Worm (Caenorhabditis elegans): Measurements from ENCODE around the gene srz-67.

Gene srz-67

DNA sequence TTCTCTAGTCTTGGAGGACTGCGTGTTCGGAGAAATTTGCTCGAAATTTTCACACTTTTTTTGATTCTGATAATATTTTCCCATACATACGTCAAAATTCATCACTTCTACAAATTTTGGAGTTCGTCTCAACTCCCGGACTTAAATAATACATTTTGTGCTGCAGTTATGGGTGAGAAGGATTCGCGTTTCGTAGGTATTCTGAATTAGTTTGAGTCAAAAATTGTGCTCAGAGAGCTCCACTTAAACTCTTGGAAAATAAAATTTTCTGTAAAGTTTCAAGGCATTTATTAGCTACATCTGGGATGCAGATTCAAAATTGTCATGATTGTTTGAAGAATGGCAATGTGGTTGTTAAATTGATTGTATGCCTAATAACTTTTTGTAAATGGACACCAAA is 23.0 kb downstream of the srz-67 start, which contains the start of gene ZC239.4:
Gene ZC239.4, plus strand, starts transcription at position 301 of the 400 bp plus-strand sequence.
- TF ChIP-seq ZK546.5 (tag; optimal IDR thresholded peaks at IDR 0.05) (no peak), nhr-25 (tag; optimal IDR thresholded peaks at IDR 0.05) (no peak), sea-2 (GFP tag; optimal IDR thresholded peaks at IDR 0.05) (no peak), jun-1 (tag; optimal IDR thresholded peaks at IDR 0.05) (no peak), tbx-2 (tag; optimal IDR thresholded peaks at IDR 0.05) (no peak), ceh-16 (tag; optimal IDR thresholded peaks at IDR 0.05) (no peak), elt-1 (tag; optimal IDR thresholded peaks at IDR 0.05) (no peak), nhr-67 (tag; optimal IDR thresholded peaks at IDR 0.05) (no peak), mml-1 (tag; optimal IDR thresholded peaks at IDR 0.05) (no peak), eor-1 (tag; optimal IDR thresholded peaks at IDR 0.05) (no peak), nhr-77 (tag; optimal IDR thresholded peaks at IDR 0.05) (no peak), hmg-11 (tag; optimal IDR thresholded peaks at IDR 0.05) (no peak), daf-12 (tag; optimal IDR thresholded peaks at IDR 0.05) (no peak), nhr-23 (tag; optimal IDR thresholded peaks at IDR 0.05) (no peak), zag-1 (tag; optimal IDR thresholded peaks at IDR 0.05) (no peak), skn-1 (tag; optimal IDR thresholded peaks at IDR 0.05) (no peak), lsy-12 (tag; optimal IDR thresholded peaks at IDR 0.05) (no peak), snpc-4 (tag; optimal IDR thresholded peaks at IDR 0.05) (no peak)

DNA sequence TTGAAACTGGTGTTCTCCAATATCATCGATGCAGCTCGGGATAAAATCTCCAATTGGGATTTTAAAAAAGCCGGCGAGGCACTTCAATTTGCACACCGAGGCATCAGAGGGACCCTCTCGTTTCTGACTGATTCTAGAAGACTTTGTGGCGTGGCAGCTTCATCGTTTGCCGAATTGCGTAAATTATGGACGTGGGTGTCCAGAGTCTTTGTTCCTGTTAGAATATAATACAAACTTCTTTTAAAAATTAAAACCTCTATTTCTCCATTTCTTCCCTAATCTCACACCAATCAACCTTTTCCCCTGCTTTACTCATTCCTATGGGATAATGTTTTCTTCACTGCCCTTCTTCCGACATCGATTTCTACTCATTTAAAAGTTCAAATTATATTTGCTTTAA is 26.6 kb downstream of the srz-67 start, which contains the start of gene ZC239.5:
Gene ZC239.5, plus strand, starts transcription at position 301 of the 400 bp plus-strand sequence.
- TF ChIP-seq nhr-67 (tag; optimal IDR thresholded peaks at IDR 0.05) (no peak), ceh-28 (tag; optimal IDR thresholded peaks at IDR 0.05) (no peak), pqm-1 (tag; optimal IDR thresholded peaks at IDR 0.05) (no peak), tbx-2 (tag; optimal IDR thresholded peaks at IDR 0.05) (no peak)

DNA sequence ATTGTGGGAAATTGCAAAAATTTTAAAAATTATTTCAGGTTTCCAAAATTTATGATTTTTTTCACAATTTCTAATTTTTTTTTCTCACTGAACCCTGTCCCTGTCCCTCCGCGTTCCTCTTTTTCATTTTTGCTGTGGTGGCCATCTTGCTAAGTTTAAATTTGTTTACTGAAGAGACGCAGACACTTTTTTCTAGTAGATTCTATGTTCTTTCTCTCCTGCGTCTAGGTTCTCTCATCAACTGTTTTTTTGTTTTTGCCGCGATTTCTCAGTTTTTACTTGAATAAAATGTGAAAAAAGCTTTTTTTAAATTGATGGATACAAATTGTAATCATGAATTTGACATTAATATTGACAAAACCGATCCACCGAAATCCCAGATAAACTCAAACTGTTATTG is 27.7 kb downstream of the srz-67 start, which contains the start of gene ZC239.6:
Gene ZC239.6, plus strand, starts transcription at position 381 of the 400 bp plus-strand sequence.
- no peak for TF ChIP-seq nhr-28 (tag; optimal IDR thresholded peaks at IDR 0.05)
- TF ChIP-seq daf-12 (tag; optimal IDR thresholded peaks at IDR 0.05): no peak
- peak; percentile 30 for TF ChIP-seq hmg-11 (tag; optimal IDR thresholded peaks at IDR 0.05)
- TF ChIP-seq mml-1 (tag; optimal IDR thresholded peaks at IDR 0.05): no peak
- no peak for TF ChIP-seq ama-1 (optimal IDR thresholded peaks at IDR 0.05)
- no peak for TF ChIP-seq ZK546.5 (tag; optimal IDR thresholded peaks at IDR 0.05)
- TF ChIP-seq R02D3.7 (tag; optimal IDR thresholded peaks at IDR 0.05): no peak
- TF ChIP-seq ztf-4 (tag; optimal IDR thresholded peaks at IDR 0.05): no peak
- TF ChIP-seq eor-1 (tag; optimal IDR thresholded peaks at IDR 0.05): no peak
- TF ChIP-seq snpc-4 (tag; optimal IDR thresholded peaks at IDR 0.05): peak; percentile 33
- TF ChIP-seq ceh-9 (tag; optimal IDR thresholded peaks at IDR 0.05): no peak
- peak; percentile 66 for TF ChIP-seq pha-4 (tag; optimal IDR thresholded peaks at IDR 0.05)
- no peak for TF ChIP-seq fos-1 (tag; optimal IDR thresholded peaks at IDR 0.05)
- TF ChIP-seq lin-39 (tag; optimal IDR thresholded peaks at IDR 0.05): no peak
- TF ChIP-seq unc-39 (tag; optimal IDR thresholded peaks at IDR 0.05): no peak
- no peak for TF ChIP-seq tbx-2 (tag; optimal IDR thresholded peaks at IDR 0.05)
- TF ChIP-seq nhr-76 (tag; optimal IDR thresholded peaks at IDR 0.05): no peak
- no peak for TF ChIP-seq mdl-1 (tag; optimal IDR thresholded peaks at IDR 0.05)
- TF ChIP-seq sea-2 (GFP tag; optimal IDR thresholded peaks at IDR 0.05): no peak
- no peak for TF ChIP-seq elt-2 (tag; optimal IDR thresholded peaks at IDR 0.05)
- no peak for TF ChIP-seq fkh-2 (tag; optimal IDR thresholded peaks at IDR 0.05)
- TF ChIP-seq nhr-237 (tag; optimal IDR thresholded peaks at IDR 0.05): no peak
- no peak for TF ChIP-seq unc-62 (GFP tag; optimal IDR thresholded peaks at IDR 0.05)
- no peak for TF ChIP-seq nhr-67 (tag; optimal IDR thresholded peaks at IDR 0.05)
- no peak for TF ChIP-seq pqm-1 (tag; optimal IDR thresholded peaks at IDR 0.05)
- peak; percentile 3 for TF ChIP-seq nhr-23 (tag; optimal IDR thresholded peaks at IDR 0.05)
- no peak for TF ChIP-seq nhr-11 (tag; optimal IDR thresholded peaks at IDR 0.05)
- TF ChIP-seq nhr-25 (tag; optimal IDR thresholded peaks at IDR 0.05): no peak
- TF ChIP-seq ceh-82 (tag; optimal IDR thresholded peaks at IDR 0.05): no peak
- TF ChIP-seq nhr-77 (tag; optimal IDR thresholded peaks at IDR 0.05): no peak
- TF ChIP-seq ceh-28 (tag; optimal IDR thresholded peaks at IDR 0.05): no peak
- no peak for TF ChIP-seq nhr-43 (tag; optimal IDR thresholded peaks at IDR 0.05; ENCODE audit: poor library complexity, severe bottlenecking)
- peak; percentile 55 for TF ChIP-seq nfya-1 (tag; optimal IDR thresholded peaks at IDR 0.05; ENCODE audit: insufficient read depth)
- no peak for TF ChIP-seq lin-15B (tag; optimal IDR thresholded peaks at IDR 0.05)
- no peak for TF ChIP-seq elt-3 (tag; optimal IDR thresholded peaks at IDR 0.05)
- TF ChIP-seq egl-5 (tag; optimal IDR thresholded peaks at IDR 0.05): no peak
- no peak for TF ChIP-seq ceh-16 (tag; optimal IDR thresholded peaks at IDR 0.05)
- no peak for TF ChIP-seq elt-1 (tag; optimal IDR thresholded peaks at IDR 0.05)
- TF ChIP-seq jun-1 (tag; optimal IDR thresholded peaks at IDR 0.05): no peak
- no peak for TF ChIP-seq skn-1 (tag; optimal IDR thresholded peaks at IDR 0.05)
- TF ChIP-seq zag-1 (tag; optimal IDR thresholded peaks at IDR 0.05): no peak

Measured in whole organism, L3 larva.